Worm (Caenorhabditis elegans) whole organism, L2 larva: ENCODE results near the gene glb-34.
A peak's percentile ranks its signal among the peaks of the same experiment; 100 is the strongest.

Source experiments
- C34F6.9 ChIP-seq: fragments of 150-350 bp; optimal IDR thresholded peaks from 2 replicates; lab custom pipeline; 2014; ENCODE audit warnings: missing biosample characterization, missing genetic modification characterization
- F13H6.1 ChIP-seq: sonication (generic microtip); optimal IDR thresholded peaks from 2 replicates; lab custom pipeline; 2016; ENCODE audit warnings: missing genetic modification characterization, missing compliant biosample characterization
- ZK546.5 ChIP-seq: sonication (generic microtip); optimal IDR thresholded peaks from 2 replicates; lab custom pipeline; 2017; ENCODE audit warnings: missing biosample characterization, missing genetic modification characterization
- blmp-1 ChIP-seq: sonication (generic microtip); optimal IDR thresholded peaks from 2 replicates; lab custom pipeline; 2017; ENCODE audit warnings: missing genetic modification characterization, mild to moderate bottlenecking, missing compliant biosample characterization, antibody characterized with exemption, moderate library complexity; ENCODE audit not compliant: insufficient read depth
- ceh-16 ChIP-seq: fragments of 150-350 bp; optimal IDR thresholded peaks from 2 replicates; lab custom pipeline; 2014; ENCODE audit warnings: missing biosample characterization, missing genetic modification characterization
- ceh-82 ChIP-seq: fragments of 150-350 bp; optimal IDR thresholded peaks from 2 replicates; lab custom pipeline; 2014; ENCODE audit warnings: missing biosample characterization, missing genetic modification characterization
- crh-2 ChIP-seq: sonication (generic microtip); optimal IDR thresholded peaks from 2 replicates; lab custom pipeline; 2017; ENCODE audit warnings: missing biosample characterization, missing genetic modification characterization
- egl-27 ChIP-seq: sonication (generic microtip); optimal IDR thresholded peaks from 3 replicates; lab custom pipeline; 2017; ENCODE audit warnings: missing biosample characterization, missing genetic modification reagents, missing genetic modification characterization
- elt-1 ChIP-seq: fragments of 150-350 bp; optimal IDR thresholded peaks from 2 replicates; lab custom pipeline; 2014; ENCODE audit warnings: missing biosample characterization, missing genetic modification characterization
- fos-1 ChIP-seq: fragments of 150-350 bp; optimal IDR thresholded peaks from 2 replicates; lab custom pipeline; 2014; ENCODE audit warnings: missing biosample characterization, missing genetic modification characterization
- gmeb-1 ChIP-seq: fragments of 150-350 bp; optimal IDR thresholded peaks from 2 replicates; lab custom pipeline; 2014; ENCODE audit warnings: missing biosample characterization, missing genetic modification characterization
- lin-11 ChIP-seq: fragments of 150-350 bp; sonication (generic microtip); optimal IDR thresholded peaks from 2 replicates; lab custom pipeline; 2014; ENCODE audit warnings: missing biosample characterization, missing genetic modification characterization, inconsistent platforms, mixed read lengths
- lsy-2 ChIP-seq, 2 experiments: fragments of 150-350 bp in 1 of 2; sonication (generic microtip) in 1 of 2; optimal IDR thresholded peaks; 2 replicates each; lab custom pipeline; 2014 to 2017; ENCODE audit warnings: missing biosample characterization in 2 of 2, missing genetic modification characterization in 2 of 2
- mab-5 ChIP-seq: fragments of 150-350 bp; optimal IDR thresholded peaks from 2 replicates; lab custom pipeline; 2014; ENCODE audit warnings: missing biosample characterization, missing genetic modification characterization
- mdl-1 ChIP-seq, 2 experiments: fragments of 150-350 bp in 1 of 2; sonication (generic microtip) in 1 of 2; optimal IDR thresholded peaks; 2 replicates each; lab custom pipeline; 2017; ENCODE audit warnings: missing biosample characterization in 2 of 2, missing genetic modification characterization in 2 of 2
- nhr-10 ChIP-seq: sonication (generic microtip); optimal IDR thresholded peaks from 2 replicates; lab custom pipeline; 2017; ENCODE audit warnings: missing biosample characterization, missing genetic modification characterization
- nhr-11 ChIP-seq: fragments of 150-350 bp; optimal IDR thresholded peaks from 2 replicates; lab custom pipeline; 2014; ENCODE audit warnings: missing biosample characterization, missing genetic modification characterization
- nhr-12 ChIP-seq: fragments of 150-350 bp; optimal IDR thresholded peaks from 2 replicates; lab custom pipeline; 2014; ENCODE audit warnings: missing biosample characterization, missing genetic modification characterization
- nhr-129 ChIP-seq: fragments of 150-350 bp; optimal IDR thresholded peaks from 2 replicates; lab custom pipeline; 2014; ENCODE audit warnings: missing biosample characterization, missing genetic modification characterization
- nhr-21 ChIP-seq: fragments of 150-350 bp; optimal IDR thresholded peaks from 2 replicates; lab custom pipeline; 2014; ENCODE audit warnings: missing biosample characterization, missing genetic modification characterization
- nhr-23 ChIP-seq: fragments of 150-350 bp; optimal IDR thresholded peaks from 2 replicates; lab custom pipeline; 2014; ENCODE audit warnings: missing biosample characterization, missing genetic modification reagents, missing genetic modification characterization
- nhr-237 ChIP-seq: fragments of 150-350 bp; optimal IDR thresholded peaks from 2 replicates; lab custom pipeline; 2014; ENCODE audit warnings: missing biosample characterization, missing genetic modification characterization
- nhr-25 ChIP-seq: fragments of 150-350 bp; sonication (generic microtip); optimal IDR thresholded peaks from 3 replicates; lab custom pipeline; 2014; ENCODE audit warnings: missing biosample characterization, missing genetic modification characterization
- nhr-6 ChIP-seq: fragments of 150-350 bp; optimal IDR thresholded peaks from 2 replicates; lab custom pipeline; 2014; ENCODE audit warnings: missing biosample characterization, missing genetic modification characterization
- nhr-77 ChIP-seq: fragments of 150-350 bp; optimal IDR thresholded peaks from 2 replicates; lab custom pipeline; 2014; ENCODE audit warnings: missing biosample characterization, missing genetic modification characterization
- skn-1 ChIP-seq: sonication (generic microtip); optimal IDR thresholded peaks from 2 replicates; lab custom pipeline; 2017; ENCODE audit warnings: missing biosample characterization, missing genetic modification characterization
- sma-3 ChIP-seq: sonication (generic microtip); optimal IDR thresholded peaks from 2 replicates; lab custom pipeline; 2016; ENCODE audit warnings: missing genetic modification reagents, missing genetic modification characterization, missing compliant biosample characterization
- sma-9 ChIP-seq, 2 experiments: fragments of 150-350 bp in 1 of 2; sonication (generic microtip) in 1 of 2; optimal IDR thresholded peaks; 2 replicates each; lab custom pipeline; 2014 to 2016; ENCODE audit warnings: missing genetic modification characterization in 2 of 2, mild to moderate bottlenecking in 1 of 2, missing biosample characterization in 1 of 2, missing compliant biosample characterization in 1 of 2, missing genetic modification reagents in 1 of 2, moderate library complexity in 1 of 2
- snpc-4 ChIP-seq: fragments of 150-350 bp; optimal IDR thresholded peaks from 2 replicates; lab custom pipeline; 2014; ENCODE audit warnings: missing biosample characterization, missing genetic modification characterization
- unc-39 ChIP-seq: fragments of 150-350 bp; optimal IDR thresholded peaks from 2 replicates; lab custom pipeline; 2014; ENCODE audit warnings: missing biosample characterization, missing genetic modification characterization
- unc-55 ChIP-seq: fragments of 150-350 bp; sonication (generic microtip); optimal IDR thresholded peaks from 3 replicates; lab custom pipeline; 2014; ENCODE audit warnings: missing biosample characterization, missing genetic modification reagents, missing genetic modification characterization
- ztf-4 ChIP-seq: fragments of 150-350 bp; optimal IDR thresholded peaks from 2 replicates; lab custom pipeline; 2014; ENCODE audit warnings: missing biosample characterization, missing genetic modification characterization

glb-34 gene

DNA sequence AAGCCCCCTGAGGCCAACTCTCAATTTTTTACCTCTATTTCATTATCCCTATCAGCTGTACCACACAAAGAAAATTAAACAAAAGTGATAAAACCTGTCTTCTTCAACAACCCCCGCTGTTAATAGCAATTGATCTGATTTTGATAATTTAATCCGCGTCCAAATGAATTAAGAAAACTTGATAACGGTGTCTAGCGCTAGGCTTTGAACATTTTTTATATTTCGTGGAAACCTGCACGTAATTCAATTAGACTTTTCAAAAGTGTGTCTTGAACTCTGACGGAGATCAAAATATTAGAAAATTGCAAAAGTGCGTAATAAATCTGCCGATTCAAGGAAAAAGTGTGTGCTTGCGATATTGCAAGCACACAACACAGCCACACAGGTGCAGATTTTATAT is 40.9 kb upstream of the glb-34 start:
- TF ChIP-seq nhr-12 (tag; lab: Kevin White, UChicago), result no peak
- no peak for TF ChIP-seq nhr-237
- TF ChIP-seq ztf-4, result no peak
- TF ChIP-seq nhr-10 (tag; lab: Kevin White, UChicago), result no peak
- no peak for TF ChIP-seq nhr-6 (tag; lab: Kevin White, UChicago)
- no peak for TF ChIP-seq nhr-77 (tag; lab: Kevin White, UChicago)
- no peak for TF ChIP-seq fos-1 (tag; lab: Kevin White, UChicago)
- TF ChIP-seq nhr-21 (tag; lab: Kevin White, UChicago), result peak; percentile 79
- no peak for TF ChIP-seq ceh-82 (tag; lab: Kevin White, UChicago)
- no peak for TF ChIP-seq lin-11 (tag; lab: Kevin White, UChicago)
- TF ChIP-seq blmp-1 (tag; lab: Kevin White, UChicago), result no peak
- TF ChIP-seq crh-2 (tag; lab: Kevin White, UChicago), result no peak
- TF ChIP-seq lsy-2 (tag; optimal IDR thresholded peaks at IDR 0.05; lab: Kevin White, UChicago), result peak in 1 of 2 experiments; percentile 21
- no peak for TF ChIP-seq sma-3 (GFP tag; lab: Kevin White, UChicago)
- TF ChIP-seq sma-9 (GFP tag; optimal IDR thresholded peaks at IDR 0.05; lab: Kevin White, UChicago), result peak; percentile 19
- TF ChIP-seq sma-9 (tag; optimal IDR thresholded peaks at IDR 0.05; lab: Kevin White, UChicago), result no peak

DNA sequence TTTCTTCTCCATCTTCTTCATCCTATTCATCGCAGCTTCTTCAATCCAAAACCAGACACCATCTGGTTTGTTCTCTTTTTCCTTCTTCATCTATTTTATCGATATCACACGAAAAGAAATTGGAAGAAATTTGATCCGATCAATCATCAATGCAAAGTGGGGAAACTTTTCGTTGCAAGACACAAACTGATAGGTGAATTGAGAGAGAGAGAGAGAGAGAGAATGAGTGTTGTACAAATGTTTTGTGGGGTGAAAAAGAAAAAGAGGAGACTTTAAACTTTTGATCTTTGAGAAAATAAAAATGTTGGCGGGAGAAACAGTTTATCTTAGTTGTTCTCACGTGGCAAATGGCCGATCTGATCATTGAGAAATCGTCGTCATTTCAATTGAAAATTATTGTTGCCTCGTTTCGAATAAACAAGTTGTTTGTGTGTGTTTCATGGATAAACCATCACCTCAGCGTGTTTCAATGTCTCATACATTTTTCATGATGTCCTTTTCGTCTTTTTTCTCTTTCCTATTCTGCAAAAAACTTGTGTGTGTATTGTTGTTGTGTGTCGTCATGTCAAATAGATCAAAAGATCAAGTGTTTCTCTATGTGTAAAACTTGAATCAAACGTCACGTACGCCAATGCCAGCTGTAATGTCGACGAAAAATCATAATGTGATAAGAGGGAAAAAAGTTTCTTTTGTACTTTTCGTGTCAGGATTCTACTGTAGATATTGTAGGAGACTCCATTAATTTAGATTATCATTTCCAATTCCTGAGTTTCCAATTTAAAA is 40.2 kb upstream of the glb-34 start:
- TF ChIP-seq blmp-1 (tag; lab: Kevin White, UChicago), result peak; percentile 72
- TF ChIP-seq nhr-25, result peak; percentile 88
- TF ChIP-seq nhr-6 (tag; lab: Kevin White, UChicago), result peak; percentile 74
- TF ChIP-seq C34F6.9 (tag; lab: Kevin White, UChicago), result peak; percentile 32
- TF ChIP-seq ZK546.5 (tag; lab: Kevin White, UChicago), result no peak
- TF ChIP-seq sma-9 (GFP tag; optimal IDR thresholded peaks at IDR 0.05; lab: Kevin White, UChicago), result peak; percentile 96
- TF ChIP-seq sma-9 (tag; optimal IDR thresholded peaks at IDR 0.05; lab: Kevin White, UChicago), result no peak
- TF ChIP-seq crh-2 (tag; lab: Kevin White, UChicago), result peak; percentile 70
- TF ChIP-seq nhr-21 (tag; lab: Kevin White, UChicago), result peak; percentile 69
- TF ChIP-seq skn-1, result no peak
- peak; percentile 14 for TF ChIP-seq egl-27 (tag; lab: Kevin White, UChicago)
- peak; percentile 85 for TF ChIP-seq nhr-129 (tag; lab: Kevin White, UChicago)
- peak; percentile 58 for TF ChIP-seq fos-1 (tag; lab: Kevin White, UChicago)
- peak; percentile 45 for TF ChIP-seq unc-55 (GFP tag; lab: Kevin White, UChicago)
- TF ChIP-seq nhr-11 (tag; lab: Kevin White, UChicago), result no peak
- peak; percentile 40 for TF ChIP-seq mab-5
- no peak for TF ChIP-seq unc-39 (tag; lab: Kevin White, UChicago)
- TF ChIP-seq lsy-2 (tag; optimal IDR thresholded peaks at IDR 0.05; lab: Kevin White, UChicago), result peak in 1 of 2 experiments; percentile 68
- peak; percentile 49 for TF ChIP-seq sma-3 (GFP tag; lab: Kevin White, UChicago)
- TF ChIP-seq mdl-1 (tag; optimal IDR thresholded peaks at IDR 0.05; lab: Kevin White, UChicago), result peak; percentile 48 to 53
- TF ChIP-seq elt-1, result no peak
- peak; percentile 68 for TF ChIP-seq F13H6.1 (tag; lab: Kevin White, UChicago)

- TF ChIP-seq nhr-12 (tag; lab: Kevin White, UChicago) (no peak), nhr-25 (peak; percentile 61), skn-1 (no peak), snpc-4 (tag; lab: Kevin White, UChicago) (peak; percentile 94), nhr-21 (tag; lab: Kevin White, UChicago) (no peak), ceh-16 (peak; percentile 35), nhr-237 (no peak), sma-9 (GFP tag; optimal IDR thresholded peaks at IDR 0.05; lab: Kevin White, UChicago) (peak; percentile 71), sma-9 (tag; optimal IDR thresholded peaks at IDR 0.05; lab: Kevin White, UChicago) (no peak), nhr-10 (tag; lab: Kevin White, UChicago) (no peak), blmp-1 (tag; lab: Kevin White, UChicago) (peak; percentile 11), elt-1 (no peak), gmeb-1 (tag; lab: Kevin White, UChicago) (peak; percentile 21), fos-1 (tag; lab: Kevin White, UChicago) (no peak), nhr-129 (tag; lab: Kevin White, UChicago) (peak; percentile 82), nhr-23 (tag; lab: Kevin White, UChicago) (no peak)
- TF ChIP-seq, all 48 proteins: peak for 7
Observed at ce11 chrIV:14611892-14612497, 39.5 kb upstream of the glb-34 start.
